Fruit fly (Drosophila melanogaster) whole organism, prepupa: ENCODE data around the gene CG42238.

ENCODE experiments used
- CG11294 ChIP-seq: fragments of 200-800 bp; sonication (Bioruptor generic); IDR thresholded peaks from 2 replicates; pipeline ENCODE4 v1.3.6; 2022; ENCODE audit warnings: missing biosample characterization, missing genetic modification characterization
- CG34406 ChIP-seq: fragments of 200-800 bp; sonication (Bioruptor generic); optimal IDR thresholded peaks from 3 replicates; lab custom pipeline; 2016; ENCODE audit warnings: missing biosample characterization, missing genetic modification characterization
- Met ChIP-seq: fragments of 200-800 bp; sonication (Bioruptor generic); optimal IDR thresholded peaks from 3 replicates; lab custom pipeline; 2016; ENCODE audit warnings: missing biosample characterization, missing genetic modification characterization
- spab ChIP-seq: fragments of 200-800 bp; sonication (Bioruptor generic); optimal IDR thresholded peaks from 2 replicates; lab custom pipeline; 2017; ENCODE audit warnings: missing biosample characterization, mild to moderate bottlenecking, missing genetic modification characterization, missing genetic modification reagents

DNA sequence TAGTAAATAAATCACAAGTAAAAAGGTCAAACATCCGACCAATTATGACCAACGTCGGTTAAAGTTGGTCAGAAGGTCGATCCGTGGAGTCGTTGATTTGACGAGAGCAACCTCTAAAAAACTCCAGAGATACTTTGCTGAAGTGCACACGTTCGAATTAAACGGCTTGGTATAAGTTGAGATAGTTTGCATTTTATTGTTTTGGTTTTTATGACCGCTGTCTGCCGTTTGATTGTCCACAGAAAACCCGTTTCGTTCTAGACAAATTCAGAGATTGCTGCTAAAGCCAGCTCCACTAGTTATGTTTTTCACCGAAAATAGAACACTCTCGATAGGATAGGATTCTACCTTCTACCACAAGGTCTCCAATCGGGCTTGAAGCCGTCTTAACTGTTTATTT lies 21.9 kb upstream of the CG42238 start:
- TF ChIP-seq CG11294 (GFP tag; lab: Robert Waterston, UW) = no peak
- TF ChIP-seq spab = no peak
- TF ChIP-seq Met (GFP tag; lab: Kevin White, UChicago) = no peak
- TF ChIP-seq CG34406 = no peak
